Worm (Caenorhabditis elegans) whole organism, mixed stage, embryonic: ENCODE results near the gene B0228.6.

Experiments used
- nhr-237 ChIP-seq: fragments of 150-350 bp; optimal IDR thresholded peaks from 2 replicates; lab custom pipeline; 2014; ENCODE audit warnings: missing biosample characterization, missing genetic modification characterization
- ztf-11 ChIP-seq: fragments of 150-350 bp; optimal IDR thresholded peaks from 2 replicates; lab custom pipeline; 2014; ENCODE audit warnings: missing biosample characterization, missing genetic modification characterization

- TF ChIP-seq ztf-11 (tag; lab: Kevin White, UChicago) (no peak), nhr-237 (tag; lab: Kevin White, UChicago) (no peak)
These were observed 39.3 kb upstream of the B0228.6 start, which contains the start of gene glr-4 for ce11 chrII:7794222-7794621.
